Worm (Caenorhabditis elegans): ENCODE results near the gene T02C5.1.

- TF ChIP-seq ref-2 (tag; optimal IDR thresholded peaks at IDR 0.05) (no peak), ceh-19 (GFP tag; optimal IDR thresholded peaks at IDR 0.05) (no peak), nhr-11 (tag; optimal IDR thresholded peaks at IDR 0.05) (no peak), pha-4 (tag; optimal IDR thresholded peaks at IDR 0.05) (no peak), tbx-2 (tag; optimal IDR thresholded peaks at IDR 0.05) (peak; percentile 14), pha-2 (tag; optimal IDR thresholded peaks at IDR 0.05) (no peak), ceh-14 (tag; optimal IDR thresholded peaks at IDR 0.05) (no peak), Y22D7AL.16 (tag; optimal IDR thresholded peaks at IDR 0.05) (no peak), unc-55 (GFP tag; optimal IDR thresholded peaks at IDR 0.05) (no peak), lin-11 (tag; optimal IDR thresholded peaks at IDR 0.05) (no peak), K02D7.2 (tag; optimal IDR thresholded peaks at IDR 0.05) (no peak)
Observed at ce11 chrX:2700649-2701048, 5.9 kb downstream of the T02C5.1 start.
